Fruit fly (Drosophila melanogaster): ENCODE data around the gene fbl.

fbl gene

DNA sequence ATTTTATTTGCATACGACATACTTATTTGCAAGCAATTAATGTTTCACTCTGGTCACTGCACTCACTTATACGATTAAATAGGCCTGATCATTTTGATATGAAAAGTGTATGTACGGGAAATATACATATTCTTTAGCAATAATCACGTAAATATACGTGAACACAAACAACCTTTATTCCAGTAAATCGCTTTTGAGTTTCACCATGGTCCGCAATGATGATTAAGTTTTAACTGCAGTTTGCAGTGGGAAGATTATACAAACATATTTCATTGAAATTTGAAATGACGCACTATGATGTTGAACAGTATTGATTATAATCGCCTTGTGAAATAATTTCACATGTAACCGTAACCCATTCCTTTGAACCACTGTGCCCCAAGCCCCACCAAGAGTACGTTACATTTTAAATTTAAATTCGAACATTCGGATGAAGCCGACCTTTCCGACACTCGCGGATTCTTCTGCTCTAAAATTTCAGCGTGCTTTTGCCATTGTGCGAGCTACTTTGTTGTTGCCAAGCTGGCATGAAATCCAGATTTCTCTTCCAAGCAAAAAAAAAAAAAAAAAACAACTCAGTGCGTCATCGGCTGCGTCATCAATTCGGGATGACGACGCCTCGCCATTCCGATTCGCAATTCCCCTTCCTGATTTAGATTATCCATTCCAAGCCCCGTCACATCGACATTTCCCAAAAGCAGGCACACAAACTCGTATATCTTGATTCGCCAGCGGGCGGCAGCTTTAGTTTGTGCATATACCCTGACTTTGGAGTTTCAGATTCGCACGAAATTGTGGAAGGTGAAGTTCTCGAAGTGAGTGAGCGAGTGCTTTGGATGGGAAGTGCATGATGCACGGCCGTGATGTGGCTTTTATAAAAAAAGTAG is 19.5 kb downstream of the fbl start:
- TF ChIP-seq usp (GFP tag; optimal IDR thresholded peaks at IDR 0.05) (no peak), CG8478 (optimal IDR thresholded peaks at IDR 0.05) (no peak), pan (optimal IDR thresholded peaks at IDR 0.05) (no peak), Dll (optimal IDR thresholded peaks at IDR 0.05) (no peak), psq (optimal IDR thresholded peaks at IDR 0.05) (no peak), EcR (GFP tag; optimal IDR thresholded peaks at IDR 0.05) (no peak)

- TF ChIP-seq Dll (optimal IDR thresholded peaks at IDR 0.05) (no peak), EcR (GFP tag; optimal IDR thresholded peaks at IDR 0.05) (peak in 1 of 2 experiments; percentile 35)
Observed at dm6 chr3L:20404515-20404914, 20.3 kb downstream of the fbl start.

DNA sequence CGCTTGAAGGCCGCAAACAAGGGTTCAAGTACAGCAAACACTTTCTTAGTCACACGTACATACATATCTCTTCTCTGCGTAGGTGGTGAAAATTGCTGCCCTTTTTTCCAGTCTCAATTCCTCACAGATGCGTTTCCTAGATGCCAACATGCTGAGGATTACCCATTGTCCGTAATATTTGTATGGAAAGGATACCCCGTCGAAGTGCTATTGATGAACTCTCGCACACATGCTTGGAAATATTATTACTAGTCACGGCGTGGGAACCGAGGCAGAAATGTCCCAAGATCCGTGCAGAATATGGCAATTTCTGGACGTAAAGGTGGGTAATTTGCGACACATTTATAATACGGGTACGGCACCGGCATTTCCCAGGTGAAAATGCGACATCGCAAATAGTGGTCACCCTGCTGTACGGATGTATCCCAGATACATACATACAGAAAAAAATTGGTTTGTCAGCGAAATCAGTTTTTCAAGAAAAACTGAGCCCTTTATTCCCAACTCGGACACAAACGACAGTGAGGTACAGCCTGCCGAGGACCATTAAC is 21.2 kb downstream of the fbl start:
- TF ChIP-seq CG8478 (optimal IDR thresholded peaks at IDR 0.05) (no peak), EcR (GFP tag; optimal IDR thresholded peaks at IDR 0.05) (no peak), usp (GFP tag; optimal IDR thresholded peaks at IDR 0.05) (no peak), Dll (optimal IDR thresholded peaks at IDR 0.05) (no peak), pan (optimal IDR thresholded peaks at IDR 0.05) (no peak), psq (optimal IDR thresholded peaks at IDR 0.05) (no peak)

DNA sequence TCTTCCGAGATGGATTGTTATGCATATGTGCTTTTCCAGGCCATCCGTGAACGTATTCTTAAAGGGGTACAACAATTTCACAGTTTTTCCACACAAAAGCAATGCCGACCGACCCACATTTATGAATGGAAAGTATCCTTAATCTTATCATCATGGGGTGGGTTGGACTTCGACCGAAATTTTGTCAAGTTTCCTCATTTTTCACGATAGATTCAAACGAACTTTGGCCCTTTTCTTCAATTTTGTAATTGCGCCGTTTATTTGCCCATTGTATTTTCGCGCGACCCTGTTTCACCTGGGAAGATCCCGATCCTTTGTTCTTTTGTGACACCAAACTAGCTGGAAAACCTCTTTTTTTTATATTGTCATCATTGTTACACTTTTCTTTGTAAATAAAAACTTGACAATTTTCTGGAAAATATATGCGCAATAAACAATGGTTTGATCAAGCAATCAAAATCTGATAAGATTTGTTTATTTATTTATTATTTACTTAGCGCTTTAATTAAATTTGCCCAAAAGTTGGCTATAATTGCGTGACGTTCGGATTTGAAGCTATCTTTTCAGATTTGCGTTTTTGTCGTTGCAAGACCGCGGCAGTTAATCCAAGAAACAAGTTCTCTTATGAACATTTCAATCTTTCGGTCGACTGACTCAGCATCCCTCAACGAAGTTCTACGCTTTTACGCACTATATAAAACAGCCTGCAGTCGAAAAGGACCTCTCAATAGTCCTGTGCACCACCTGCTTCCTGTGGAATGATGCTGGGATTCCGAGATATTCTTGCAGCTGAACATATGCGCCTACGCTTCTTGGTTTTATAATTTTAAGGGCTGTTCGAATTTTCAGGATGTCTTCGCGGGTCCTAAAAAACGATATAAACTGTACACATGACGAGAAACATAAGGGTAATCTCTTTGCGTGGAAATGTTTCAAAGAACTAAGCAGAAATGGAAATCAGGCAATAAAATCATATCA is 22.0 kb downstream of the fbl start:
- TF ChIP-seq EcR (GFP tag; optimal IDR thresholded peaks at IDR 0.05) (no peak), CG8478 (optimal IDR thresholded peaks at IDR 0.05) (no peak), Dll (optimal IDR thresholded peaks at IDR 0.05) (no peak), psq (optimal IDR thresholded peaks at IDR 0.05) (no peak)

- TF ChIP-seq psq (optimal IDR thresholded peaks at IDR 0.05) (no peak), usp (GFP tag; optimal IDR thresholded peaks at IDR 0.05) (no peak), EcR (GFP tag; optimal IDR thresholded peaks at IDR 0.05) (no peak), Dll (optimal IDR thresholded peaks at IDR 0.05) (no peak), CG8478 (optimal IDR thresholded peaks at IDR 0.05) (no peak), pan (optimal IDR thresholded peaks at IDR 0.05) (no peak)
Observed at dm6 chr3L:20410345-20410744, 26.1 kb downstream of the fbl start, which contains the start of gene CG13248. Gene CG13248, minus strand, starts transcription at chr3L:20410566.

dm6 chr3L:20410780-20411179 is 26.6 kb downstream of the fbl start:
- no peak for TF ChIP-seq EcR (GFP tag; optimal IDR thresholded peaks at IDR 0.05)
- no peak for TF ChIP-seq pan (optimal IDR thresholded peaks at IDR 0.05)
- no peak for TF ChIP-seq CG8478 (optimal IDR thresholded peaks at IDR 0.05)
- no peak for TF ChIP-seq Dll (optimal IDR thresholded peaks at IDR 0.05)
- TF ChIP-seq psq (optimal IDR thresholded peaks at IDR 0.05) = no peak
- TF ChIP-seq usp (GFP tag; optimal IDR thresholded peaks at IDR 0.05) = no peak

dm6 chr3L:20413304-20413703 is 29.1 kb downstream of the fbl start, which contains the start of gene zye:
Gene zye, plus strand, starts transcription at chr3L:20413604.
- TF ChIP-seq usp (GFP tag; optimal IDR thresholded peaks at IDR 0.05) = no peak
- TF ChIP-seq psq (optimal IDR thresholded peaks at IDR 0.05) = no peak

dm6 chr3L:20425888-20426287 is 41.7 kb downstream of the fbl start, which contains the start of gene CG5282:
Gene CG5282, minus strand, starts transcription at chr3L:20426071.
- no peak for TF ChIP-seq EcR (GFP tag; optimal IDR thresholded peaks at IDR 0.05)
- TF ChIP-seq pan (optimal IDR thresholded peaks at IDR 0.05) = no peak
- no peak for TF ChIP-seq psq (optimal IDR thresholded peaks at IDR 0.05)
- no peak for TF ChIP-seq Dll (optimal IDR thresholded peaks at IDR 0.05)
- no peak for TF ChIP-seq usp (GFP tag; optimal IDR thresholded peaks at IDR 0.05)
- no peak for TF ChIP-seq CG8478 (optimal IDR thresholded peaks at IDR 0.05)

DNA sequence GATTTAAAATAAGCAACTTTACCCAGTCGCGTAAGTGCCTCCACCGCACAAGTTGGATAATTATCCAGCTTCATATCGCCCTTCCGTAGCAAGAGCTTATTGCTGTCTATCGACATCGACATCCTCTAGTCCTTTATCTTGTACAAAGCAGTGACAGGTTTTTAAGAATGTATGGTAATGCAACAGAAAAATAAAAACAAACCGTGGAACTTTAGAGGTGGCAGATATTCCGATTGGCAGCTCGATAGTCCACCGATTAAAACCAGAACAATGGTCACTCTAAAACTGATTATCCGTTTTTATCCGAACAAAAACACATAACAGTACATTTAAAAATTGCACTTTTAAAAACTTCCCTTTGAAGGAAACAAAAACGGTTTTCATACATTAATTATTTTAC is 43.2 kb downstream of the fbl start, which contains the start of gene CG5274:
CG5274 (minus strand) TSS at position 218 of the 400 bp plus-strand sequence.
- TF ChIP-seq Dll (optimal IDR thresholded peaks at IDR 0.05) (no peak), psq (optimal IDR thresholded peaks at IDR 0.05) (no peak), EcR (GFP tag; optimal IDR thresholded peaks at IDR 0.05) (no peak), CG8478 (optimal IDR thresholded peaks at IDR 0.05) (no peak), usp (GFP tag; optimal IDR thresholded peaks at IDR 0.05) (no peak), pan (optimal IDR thresholded peaks at IDR 0.05) (no peak)

DNA sequence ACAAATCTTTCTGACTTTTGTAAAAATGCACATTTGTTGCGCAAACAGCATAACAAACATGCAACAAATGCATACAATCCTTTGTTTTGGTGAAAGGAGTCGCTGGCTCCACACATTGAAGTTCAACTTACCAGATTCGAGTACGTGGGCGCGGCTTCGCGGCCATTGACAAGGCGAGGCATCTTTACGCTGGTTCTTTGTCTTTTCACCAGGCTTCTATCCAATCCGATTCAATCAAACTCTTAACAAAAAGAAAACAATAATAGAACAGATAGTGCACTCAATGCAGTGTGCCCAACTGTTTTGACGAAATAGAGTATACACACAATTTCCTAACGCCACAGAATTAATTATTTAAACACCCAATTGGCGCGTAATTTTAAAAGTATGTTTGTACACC is 46.0 kb downstream of the fbl start, which contains the start of gene CG5262:
CG5262 (minus strand) TSS at position 294 of the 400 bp plus-strand sequence.
- no peak for TF ChIP-seq usp (GFP tag; optimal IDR thresholded peaks at IDR 0.05)
- TF ChIP-seq EcR (GFP tag; optimal IDR thresholded peaks at IDR 0.05) = no peak
- no peak for TF ChIP-seq pan (optimal IDR thresholded peaks at IDR 0.05)
- TF ChIP-seq Dll (optimal IDR thresholded peaks at IDR 0.05) = no peak
- no peak for TF ChIP-seq psq (optimal IDR thresholded peaks at IDR 0.05)

- TF ChIP-seq Dll (optimal IDR thresholded peaks at IDR 0.05) = no peak
- TF ChIP-seq psq (optimal IDR thresholded peaks at IDR 0.05) = no peak
- TF ChIP-seq pan (optimal IDR thresholded peaks at IDR 0.05) = no peak
- TF ChIP-seq EcR (GFP tag; optimal IDR thresholded peaks at IDR 0.05) = no peak
- TF ChIP-seq usp (GFP tag; optimal IDR thresholded peaks at IDR 0.05) = no peak
- TF ChIP-seq CG8478 (optimal IDR thresholded peaks at IDR 0.05) = no peak
Observed at dm6 chr3L:20431619-20432018, 47.4 kb downstream of the fbl start.

Measured in whole organism.